Fruit fly (Drosophila melanogaster): ENCODE measurements around the gene Nepl14.

DNA sequence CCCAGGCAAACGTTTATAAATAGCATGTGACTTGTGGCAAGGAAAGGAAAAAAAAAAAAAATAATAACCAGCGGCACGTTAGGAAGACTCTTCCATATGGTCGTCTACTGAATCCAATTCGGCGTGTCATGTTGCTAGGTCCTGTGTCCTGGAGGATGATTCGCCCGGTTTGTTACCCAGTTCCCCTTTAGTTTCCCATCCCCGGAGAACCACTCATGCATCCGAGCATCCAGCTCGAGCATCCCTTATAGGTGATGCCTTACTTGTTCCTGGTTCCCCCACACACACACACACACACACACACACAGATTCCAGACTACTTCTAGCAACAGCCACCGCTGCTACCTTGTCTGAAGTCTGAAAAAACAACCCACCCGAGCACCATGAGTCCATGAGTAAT is 45.6 kb downstream of the Nepl14 start:
- TF ChIP-seq CG8478 (optimal IDR thresholded peaks at IDR 0.05) = no peak
- no peak for TF ChIP-seq psq (optimal IDR thresholded peaks at IDR 0.05)
